Fruit fly (Drosophila melanogaster) whole organism, prepupa: ENCODE results near the gene Ost48.

Experiments
- CG10669 ChIP-seq: fragments of 200-800 bp; sonication (Bioruptor generic); optimal IDR thresholded peaks from 3 replicates; lab custom pipeline; 2018; ENCODE audit warnings: missing biosample characterization, mild to moderate bottlenecking, missing genetic modification characterization, moderate library complexity
- CG11294 ChIP-seq: fragments of 200-800 bp; sonication (Bioruptor generic); IDR thresholded peaks from 2 replicates; pipeline ENCODE4 v1.3.6; 2022; ENCODE audit warnings: missing biosample characterization, missing genetic modification characterization
- CG11762 ChIP-seq: fragments of 200-800 bp; sonication (Bioruptor generic); optimal IDR thresholded peaks from 3 replicates; lab custom pipeline; 2016; ENCODE audit warnings: missing biosample characterization, missing genetic modification characterization; ENCODE audit not compliant: insufficient read depth
- CG3032 ChIP-seq: fragments of 200-800 bp; optimal IDR thresholded peaks from 2 replicates; lab custom pipeline; 2019; ENCODE audit warnings: missing biosample characterization, mild to moderate bottlenecking, missing genetic modification characterization, moderate library complexity
- CG31627 ChIP-seq: fragments of 200-800 bp; sonication (Bioruptor generic); optimal IDR thresholded peaks from 3 replicates; lab custom pipeline; 2016; ENCODE audit warnings: missing biosample characterization, missing genetic modification characterization
- CG32006 ChIP-seq: fragments of 200-800 bp; sonication (Bioruptor generic); optimal IDR thresholded peaks from 3 replicates; lab custom pipeline; 2017; ENCODE audit warnings: missing biosample characterization, mild to moderate bottlenecking, missing genetic modification characterization
- CG3919 ChIP-seq: fragments of 200-800 bp; sonication (Bioruptor generic); optimal IDR thresholded peaks from 3 replicates; lab custom pipeline; 2016; ENCODE audit warnings: missing biosample characterization, missing genetic modification characterization
- CG6163 ChIP-seq: fragments of 200-800 bp; sonication (Bioruptor generic); IDR thresholded peaks from 3 replicates; pipeline ENCODE4 v1.3.6; 2022; ENCODE audit warnings: missing biosample characterization, missing genetic modification characterization
- CG8319 ChIP-seq: fragments of 200-800 bp; sonication (Bioruptor generic); optimal IDR thresholded peaks from 3 replicates; lab custom pipeline; 2016; ENCODE audit warnings: missing biosample characterization, missing genetic modification characterization
- CG9139 ChIP-seq: fragments of 200-800 bp; sonication (Bioruptor generic); optimal IDR thresholded peaks from 3 replicates; lab custom pipeline; 2017; ENCODE audit warnings: missing biosample characterization, mild to moderate bottlenecking, missing genetic modification characterization
- Eip78C ChIP-seq: fragments of 200-800 bp; sonication (Bioruptor generic); peaks from one replicate; lab custom pipeline; 2016; ENCODE audit warnings: missing biosample characterization, missing genetic modification characterization
- Eip93F ChIP-seq: fragments of 200-800 bp; sonication (Bioruptor generic); optimal IDR thresholded peaks from 2 replicates; lab custom pipeline; 2016; ENCODE audit warnings: missing biosample characterization, mild to moderate bottlenecking, missing genetic modification characterization
- Ets21C ChIP-seq: fragments of 200-800 bp; sonication (Bioruptor generic); optimal IDR thresholded peaks from 3 replicates; lab custom pipeline; 2016; ENCODE audit warnings: missing biosample characterization, missing genetic modification characterization
- Lpt ChIP-seq: fragments of 200-800 bp; sonication (Bioruptor generic); optimal IDR thresholded peaks from 3 replicates; lab custom pipeline; 2016; ENCODE audit warnings: missing biosample characterization, missing genetic modification characterization
- Met ChIP-seq: fragments of 200-800 bp; sonication (Bioruptor generic); optimal IDR thresholded peaks from 3 replicates; lab custom pipeline; 2016; ENCODE audit warnings: missing biosample characterization, missing genetic modification characterization
- Smox ChIP-seq: fragments of 200-800 bp; sonication (Bioruptor generic); optimal IDR thresholded peaks from 3 replicates; lab custom pipeline; 2016; ENCODE audit warnings: missing biosample characterization, missing genetic modification characterization
- Sox102F ChIP-seq: fragments of 200-800 bp; sonication (Bioruptor generic); optimal IDR thresholded peaks from 2 replicates; lab custom pipeline; 2016; ENCODE audit warnings: missing biosample characterization, mild to moderate bottlenecking, missing genetic modification characterization
- Sox14 ChIP-seq: fragments of 200-800 bp; sonication (Bioruptor generic); optimal IDR thresholded peaks from 3 replicates; lab custom pipeline; 2016; ENCODE audit warnings: missing biosample characterization, missing genetic modification characterization
- achi ChIP-seq: fragments of 200-800 bp; sonication (Bioruptor generic); optimal IDR thresholded peaks from 3 replicates; lab custom pipeline; 2016; ENCODE audit warnings: missing biosample characterization, missing genetic modification characterization
- acj6 ChIP-seq: fragments of 200-800 bp; sonication (Bioruptor generic); optimal IDR thresholded peaks from 3 replicates; lab custom pipeline; 2016; ENCODE audit warnings: missing biosample characterization, missing genetic modification characterization
- cyc ChIP-seq: fragments of 200-800 bp; sonication (Bioruptor generic); optimal IDR thresholded peaks from 3 replicates; lab custom pipeline; 2016; ENCODE audit warnings: missing biosample characterization, missing genetic modification characterization
- dac ChIP-seq: fragments of 200-800 bp; sonication (Bioruptor generic); optimal IDR thresholded peaks from 2 replicates; lab custom pipeline; 2017; ENCODE audit warnings: missing biosample characterization, mild to moderate bottlenecking, missing genetic modification characterization
- esn ChIP-seq: fragments of 200-800 bp; sonication (Bioruptor generic); optimal IDR thresholded peaks from 2 replicates; lab custom pipeline; 2016; ENCODE audit warnings: missing biosample characterization, mild to moderate bottlenecking, missing genetic modification characterization, moderate library complexity
- fd59A ChIP-seq: fragments of 200-800 bp; sonication (Bioruptor generic); optimal IDR thresholded peaks from 2 replicates; lab custom pipeline; 2017; ENCODE audit warnings: missing biosample characterization, mild to moderate bottlenecking, missing genetic modification characterization, missing genetic modification reagents
- lz ChIP-seq: fragments of 200-800 bp; sonication (Bioruptor generic); optimal IDR thresholded peaks from 3 replicates; lab custom pipeline; 2016; ENCODE audit warnings: missing biosample characterization, missing genetic modification characterization
- salr ChIP-seq, 2 experiments: fragments of 200-800 bp; sonication (Bioruptor generic); optimal IDR thresholded peaks; 3 replicates each; lab custom pipeline; 2016 to 2018; ENCODE audit warnings: missing biosample characterization in 2 of 2, missing genetic modification characterization in 2 of 2, mild to moderate bottlenecking in 1 of 2
- spab ChIP-seq: fragments of 200-800 bp; sonication (Bioruptor generic); optimal IDR thresholded peaks from 2 replicates; lab custom pipeline; 2017; ENCODE audit warnings: missing biosample characterization, mild to moderate bottlenecking, missing genetic modification characterization, missing genetic modification reagents
- topi ChIP-seq: fragments of 200-800 bp; sonication (Bioruptor generic); optimal IDR thresholded peaks from 3 replicates; lab custom pipeline; 2016; ENCODE audit warnings: missing biosample characterization, missing genetic modification characterization
- vri ChIP-seq: fragments of 200-800 bp; sonication (Bioruptor generic); optimal IDR thresholded peaks from 3 replicates; lab custom pipeline; 2016; ENCODE audit warnings: missing biosample characterization, mild to moderate bottlenecking, missing genetic modification characterization

Ost48 gene

dm6 chrX:9193604-9194003, 35.3 kb upstream of the Ost48 start, which contains the start of gene CG12106 (continued):
- TF ChIP-seq Ets21C (GFP tag; lab: Kevin White, UChicago) (peak; percentile 47), CG3032 (tag; lab: Kevin White, UChicago) (peak; percentile 56), CG9139 (GFP tag; lab: Kevin White, UChicago) (no peak), Smox (GFP tag; lab: Kevin White, UChicago) (no peak), salr (GFP tag; optimal IDR thresholded peaks at IDR 0.05; lab: Kevin White, UChicago) (no peak), dac (GFP tag; lab: Kevin White, UChicago) (no peak), CG11762 (GFP tag; lab: Kevin White, UChicago) (peak; percentile 21)
- TF ChIP-seq, all 60 proteins: peak for 29

DNA sequence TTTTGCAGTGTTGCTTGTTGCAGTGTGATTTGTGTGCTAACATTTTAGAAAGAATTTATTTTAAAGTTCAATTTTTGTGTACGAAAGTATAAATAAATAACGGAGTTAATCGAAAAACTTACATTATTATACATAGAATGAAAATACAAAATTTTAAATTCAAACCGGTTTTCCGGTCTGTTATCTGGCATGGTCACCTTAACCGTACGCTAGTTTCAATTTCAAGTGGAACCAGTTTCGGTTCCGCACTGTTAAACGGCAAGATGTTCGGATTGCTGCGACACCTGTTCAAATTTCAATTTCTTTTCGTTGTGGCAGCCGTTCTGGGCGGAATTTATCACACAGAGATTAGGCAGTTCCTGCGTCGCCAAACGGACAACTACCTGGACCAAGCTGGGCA, 34.1 kb upstream of the Ost48 start, which contains the start of gene CG12056:
Gene CG12056, plus strand, starts transcription at position 241 of the 400 bp plus-strand sequence.
- TF ChIP-seq Eip78C (GFP tag; lab: Kevin White, UChicago) (peak; percentile 9), achi (GFP tag; lab: Kevin White, UChicago) (no peak)

DNA sequence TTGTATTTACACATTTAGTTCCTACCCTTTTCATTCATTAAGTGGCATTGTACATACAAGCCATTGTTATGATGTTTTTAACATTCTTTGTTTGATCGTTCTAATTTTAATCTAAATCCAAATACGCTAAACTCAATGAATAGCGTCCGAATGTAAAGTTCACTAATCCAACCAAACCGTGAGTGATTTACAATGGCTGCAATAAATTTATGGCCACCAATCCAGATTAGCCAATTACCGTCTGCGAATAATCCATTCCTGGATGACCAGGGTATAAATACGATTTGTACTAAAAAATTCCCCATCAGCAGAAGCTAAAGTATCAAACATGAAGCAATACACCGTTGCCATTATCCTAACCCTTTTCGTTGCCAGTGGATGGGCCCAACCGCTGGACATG, 33.0 kb upstream of the Ost48 start, which contains the start of gene CG12057:
Gene CG12057, plus strand, starts transcription at position 301 of the 400 bp plus-strand sequence.
- no peak for TF ChIP-seq Lpt (GFP tag; lab: Kevin White, UChicago)
- no peak for TF ChIP-seq CG10669 (GFP tag; lab: Kevin White, UChicago)
- TF ChIP-seq spab (GFP tag; lab: Kevin White, UChicago), result no peak
- no peak for TF ChIP-seq CG8319 (GFP tag; lab: Kevin White, UChicago)
- TF ChIP-seq CG9139 (GFP tag; lab: Kevin White, UChicago), result no peak
- TF ChIP-seq acj6 (GFP tag; lab: Kevin White, UChicago), result no peak
- no peak for TF ChIP-seq CG32006 (GFP tag; lab: Kevin White, UChicago)
- TF ChIP-seq, all 60 proteins: peak for 0

DNA sequence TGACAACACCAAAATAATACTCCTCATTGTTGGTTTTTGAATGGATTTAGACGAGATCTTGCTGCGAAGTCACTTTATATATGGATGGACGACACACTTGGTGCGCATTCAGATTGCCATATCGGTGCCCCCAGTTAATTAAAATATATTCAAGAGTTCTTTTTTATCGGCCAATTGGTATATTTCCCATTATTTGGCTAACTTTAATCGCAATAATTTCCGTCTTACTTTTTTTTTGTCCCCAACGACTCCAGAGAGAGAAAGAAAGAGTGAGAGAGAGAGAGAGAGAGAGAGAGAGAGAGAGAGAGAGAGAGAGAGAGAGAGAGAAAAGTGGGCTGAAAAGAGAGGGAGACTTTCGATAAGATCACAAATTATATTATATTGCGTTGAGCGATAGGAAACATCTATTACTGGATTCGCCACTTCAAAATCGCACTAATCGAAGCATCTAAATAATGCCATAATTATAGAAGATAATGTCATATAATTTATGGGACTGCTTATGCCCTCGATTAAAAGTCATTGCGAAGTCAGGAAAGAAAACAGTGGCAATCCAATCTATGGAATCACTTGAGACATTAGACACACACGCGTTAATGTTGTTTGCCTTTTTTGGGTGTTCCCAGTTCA, 32.4 kb upstream of the Ost48 start, which contains the start of gene CG12115:
Gene CG12115, minus strand, starts transcription at position 51 of the 630 bp plus-strand sequence.
- TF ChIP-seq vri (GFP tag; lab: Kevin White, UChicago) (peak; percentile 13), CG8319 (GFP tag; lab: Kevin White, UChicago) (no peak)

- TF ChIP-seq fd59A (GFP tag; lab: Kevin White, UChicago) (no peak), spab (GFP tag; lab: Kevin White, UChicago) (no peak), topi (no peak), Eip78C (GFP tag; lab: Kevin White, UChicago) (no peak), CG11294 (GFP tag; lab: Robert Waterston, UW) (no peak), lz (no peak), CG6163 (GFP tag; lab: Robert Waterston, UW) (no peak), CG3919 (GFP tag; lab: Kevin White, UChicago) (no peak), CG11762 (GFP tag; lab: Kevin White, UChicago) (no peak), cyc (GFP tag; lab: Kevin White, UChicago) (no peak), CG32006 (GFP tag; lab: Kevin White, UChicago) (no peak), Sox102F (GFP tag; lab: Kevin White, UChicago) (no peak), CG10669 (GFP tag; lab: Kevin White, UChicago) (no peak), Met (GFP tag; lab: Kevin White, UChicago) (no peak), esn (no peak), Smox (GFP tag; lab: Kevin White, UChicago) (no peak), Eip93F (GFP tag; lab: Kevin White, UChicago) (no peak)
Measured at dm6 chrX:9187429-9187828, 29.1 kb upstream of the Ost48 start.

DNA sequence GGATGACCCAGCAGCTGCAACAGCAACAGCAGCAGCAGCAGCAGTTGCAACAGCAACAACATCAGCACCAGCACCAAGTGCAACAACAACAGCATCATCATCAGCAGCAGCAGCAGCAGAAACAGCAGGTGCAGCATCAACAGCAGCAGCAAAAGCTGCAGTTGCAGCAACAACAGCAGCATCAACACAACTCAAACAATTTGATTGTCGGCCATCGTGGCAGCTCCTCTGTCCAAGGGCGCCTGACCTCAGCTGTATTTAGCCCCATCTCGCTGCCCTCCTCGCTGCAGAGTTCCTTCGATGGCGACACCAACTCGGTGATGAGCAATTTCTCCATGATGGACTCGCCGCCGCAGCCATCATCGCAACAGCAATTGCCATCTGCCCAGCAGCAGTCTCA, 10.0 kb upstream of the Ost48 start:
- TF ChIP-seq lz (no peak), CG11294 (GFP tag; lab: Robert Waterston, UW) (no peak), CG31627 (no peak), Sox14 (no peak), cyc (GFP tag; lab: Kevin White, UChicago) (no peak)
